Fruit fly (Drosophila melanogaster) whole organism, embryonic: ENCODE data around the gene CG6867.

Source experiments
- Abd-B ChIP-seq: fragments of 200-800 bp; sonication (Bioruptor generic); optimal IDR thresholded peaks from 2 replicates; lab custom pipeline; 2018; ENCODE audit warnings: missing biosample characterization, mild to moderate bottlenecking, missing genetic modification characterization, moderate library complexity
- Asciz ChIP-seq: fragments of 200-800 bp; sonication (Bioruptor generic); optimal IDR thresholded peaks from 2 replicates; lab custom pipeline; 2017; ENCODE audit warnings: missing biosample characterization, mild to moderate bottlenecking, missing genetic modification characterization, missing genetic modification reagents
- B-H2 ChIP-seq: fragments of 200-800 bp; sonication (Bioruptor generic); optimal IDR thresholded peaks from 2 replicates; lab custom pipeline; 2018; ENCODE audit warnings: missing biosample characterization, mild to moderate bottlenecking, missing genetic modification characterization
- Bdp1 ChIP-seq: fragments of 200-800 bp; sonication (Bioruptor generic); optimal IDR thresholded peaks from 3 replicates; lab custom pipeline; 2016; ENCODE audit warnings: missing biosample characterization, missing genetic modification characterization
- BtbVII ChIP-seq: fragments of 200-800 bp; sonication (Bioruptor generic); optimal IDR thresholded peaks from 3 replicates; lab custom pipeline; 2017; ENCODE audit warnings: missing biosample characterization, mild to moderate bottlenecking, missing genetic modification characterization
- CG10267 ChIP-seq: fragments of 200-800 bp; sonication (Bioruptor generic); optimal IDR thresholded peaks from 2 replicates; lab custom pipeline; 2018; ENCODE audit warnings: missing biosample characterization, mild to moderate bottlenecking, missing genetic modification characterization, moderate library complexity
- CG10366 ChIP-seq: fragments of 200-800 bp; sonication (Bioruptor generic); IDR thresholded peaks from 2 replicates; pipeline ENCODE4 v1.3.6; 2022; ENCODE audit warnings: missing biosample characterization, missing genetic modification characterization
- CG11504 ChIP-seq: fragments of 200-800 bp; sonication (Bioruptor generic); optimal IDR thresholded peaks from 3 replicates; lab custom pipeline; 2019; ENCODE audit warnings: missing biosample characterization, mild to moderate bottlenecking, missing genetic modification characterization, moderate library complexity
- CG13296 ChIP-seq: fragments of 200-800 bp; sonication (Bioruptor generic); optimal IDR thresholded peaks from 3 replicates; lab custom pipeline; 2018; ENCODE audit warnings: missing biosample characterization, mild to moderate bottlenecking, missing genetic modification characterization
- CG13894 ChIP-seq: fragments of 200-800 bp; sonication (Bioruptor generic); optimal IDR thresholded peaks from 3 replicates; lab custom pipeline; 2018; ENCODE audit warnings: missing biosample characterization, mild to moderate bottlenecking, missing genetic modification characterization, moderate library complexity
- CG17359 ChIP-seq: fragments of 200-800 bp; sonication (Bioruptor generic); optimal IDR thresholded peaks from 3 replicates; lab custom pipeline; 2018; ENCODE audit warnings: missing biosample characterization, mild to moderate bottlenecking, missing genetic modification characterization, moderate library complexity
- CG18599 ChIP-seq: fragments of 200-800 bp; sonication (Bioruptor generic); optimal IDR thresholded peaks from 3 replicates; lab custom pipeline; 2017; ENCODE audit warnings: missing biosample characterization, missing genetic modification characterization, mild to moderate bottlenecking, moderate library complexity, missing genetic modification reagents
- CG2678 ChIP-seq: fragments of 200-800 bp; sonication (Bioruptor generic); optimal IDR thresholded peaks from 3 replicates; lab custom pipeline; 2019; ENCODE audit warnings: missing biosample characterization, mild to moderate bottlenecking, missing genetic modification characterization, moderate library complexity
- CG32532 ChIP-seq: fragments of 200-800 bp; sonication (Bioruptor generic); IDR thresholded peaks from 2 replicates; pipeline ENCODE4 v1.3.6; 2022; ENCODE audit warnings: missing biosample characterization, missing genetic modification characterization
- CG3407 ChIP-seq: fragments of 200-800 bp; sonication (Bioruptor generic); optimal IDR thresholded peaks from 2 replicates; lab custom pipeline; 2018; ENCODE audit warnings: missing biosample characterization, mild to moderate bottlenecking, missing genetic modification characterization
- CG4328 ChIP-seq: fragments of 200-800 bp; sonication (Bioruptor generic); optimal IDR thresholded peaks from 3 replicates; lab custom pipeline; 2017; ENCODE audit warnings: missing biosample characterization, missing genetic modification reagents, missing genetic modification characterization
- CG6683 ChIP-seq: fragments of 200-800 bp; sonication (Bioruptor generic); optimal IDR thresholded peaks from 2 replicates; lab custom pipeline; 2017; ENCODE audit warnings: missing biosample characterization, mild to moderate bottlenecking, missing genetic modification characterization, missing genetic modification reagents
- CG6854 ChIP-seq: fragments of 200-800 bp; sonication (Bioruptor generic); optimal IDR thresholded peaks from 3 replicates; lab custom pipeline; 2017; ENCODE audit warnings: missing biosample characterization, mild to moderate bottlenecking, missing genetic modification characterization
- CG7839 ChIP-seq: fragments of 200-800 bp; sonication (Bioruptor generic); optimal IDR thresholded peaks from 3 replicates; lab custom pipeline; 2018; ENCODE audit warnings: missing biosample characterization, mild to moderate bottlenecking, missing genetic modification characterization, moderate library complexity
- CG8359 ChIP-seq: fragments of 200-800 bp; sonication (Bioruptor generic); optimal IDR thresholded peaks from 2 replicates; lab custom pipeline; 2017; ENCODE audit warnings: missing biosample characterization, mild to moderate bottlenecking, missing genetic modification characterization, borderline replicate concordance
- D ChIP-seq, 2 experiments: fragments of 200-800 bp in 1 of 2; fragments of >200 bp in 1 of 2; sonication (Bioruptor generic) in 1 of 2; optimal IDR thresholded peaks; 2 replicates in 1 of 2; 3 replicates in 1 of 2; lab custom pipeline; 2017; ENCODE audit warnings: mild to moderate bottlenecking in 1 of 2, missing biosample characterization in 1 of 2, missing genetic modification characterization in 1 of 2, missing genetic modification reagents in 1 of 2
- D19B ChIP-seq: fragments of 200-800 bp; sonication (Bioruptor generic); optimal IDR thresholded peaks from 2 replicates; lab custom pipeline; 2017; ENCODE audit warnings: missing biosample characterization, mild to moderate bottlenecking, missing genetic modification characterization
- Deaf1 ChIP-seq: fragments of 200-800 bp; optimal IDR thresholded peaks from 3 replicates; lab custom pipeline; 2019; ENCODE audit warnings: missing biosample characterization, mild to moderate bottlenecking, missing genetic modification characterization, moderate library complexity
- E2f2 ChIP-seq: fragments of 200-800 bp; sonication (Bioruptor generic); IDR thresholded peaks from 2 replicates; pipeline ENCODE4 v1.3.6; 2022; ENCODE audit warnings: missing biosample characterization, missing genetic modification characterization
- Fer1 ChIP-seq: fragments of 200-800 bp; sonication (Bioruptor generic); optimal IDR thresholded peaks from 2 replicates; lab custom pipeline; 2017; ENCODE audit warnings: missing biosample characterization, mild to moderate bottlenecking, missing genetic modification characterization
- Fer2 ChIP-seq: fragments of 200-800 bp; sonication (Bioruptor generic); optimal IDR thresholded peaks from 2 replicates; lab custom pipeline; 2018; ENCODE audit warnings: missing biosample characterization, mild to moderate bottlenecking, missing genetic modification characterization, moderate library complexity
- Fer3 ChIP-seq: fragments of 200-800 bp; sonication (Bioruptor generic); optimal IDR thresholded peaks from 2 replicates; lab custom pipeline; 2018; ENCODE audit warnings: missing biosample characterization, mild to moderate bottlenecking, missing genetic modification characterization, moderate library complexity
- HLH3B ChIP-seq: fragments of 200-800 bp; sonication (Bioruptor generic); IDR thresholded peaks from 2 replicates; pipeline ENCODE4 v1.3.6; 2022; ENCODE audit warnings: missing biosample characterization, missing genetic modification characterization
- Hmr ChIP-seq: fragments of 200-800 bp; sonication (Bioruptor generic); optimal IDR thresholded peaks from 3 replicates; lab custom pipeline; 2017; ENCODE audit warnings: mild to moderate bottlenecking, missing biosample characterization, missing genetic modification reagents, missing genetic modification characterization
- Hr3 ChIP-seq: fragments of 200-800 bp; sonication (Bioruptor generic); optimal IDR thresholded peaks from 3 replicates; lab custom pipeline; 2016; ENCODE audit warnings: missing biosample characterization, missing genetic modification characterization
- Hr39 ChIP-seq: fragments of >200 bp; optimal IDR thresholded peaks from 2 replicates; lab custom pipeline; 2017
- Meics ChIP-seq: fragments of 200-800 bp; sonication (Bioruptor generic); optimal IDR thresholded peaks from 2 replicates; lab custom pipeline; 2017; ENCODE audit warnings: missing biosample characterization, mild to moderate bottlenecking, missing genetic modification characterization
- Sox100B ChIP-seq: fragments of 200-800 bp; sonication (Bioruptor generic); optimal IDR thresholded peaks from 3 replicates; lab custom pipeline; 2018; ENCODE audit warnings: missing biosample characterization, mild to moderate bottlenecking, missing genetic modification characterization
- Sry-β ChIP-seq: fragments of 200-800 bp; sonication (Bioruptor generic); optimal IDR thresholded peaks from 2 replicates; lab custom pipeline; 2018; ENCODE audit warnings: missing biosample characterization, mild to moderate bottlenecking, missing genetic modification characterization, moderate library complexity
- chinmo ChIP-seq: fragments of 200-800 bp; sonication (Bioruptor generic); IDR thresholded peaks from 4 replicates; pipeline ENCODE4 v1.3.6; 2022; ENCODE audit warnings: missing biosample characterization, missing genetic modification characterization; ENCODE audit not compliant: partially characterized antibody
- fd3F ChIP-seq: fragments of 200-800 bp; sonication (Bioruptor generic); optimal IDR thresholded peaks from 2 replicates; lab custom pipeline; 2018; ENCODE audit warnings: missing biosample characterization, mild to moderate bottlenecking, missing genetic modification characterization, moderate library complexity
- gem ChIP-seq: fragments of 200-800 bp; sonication (Bioruptor generic); optimal IDR thresholded peaks from 2 replicates; lab custom pipeline; 2019; ENCODE audit warnings: missing biosample characterization, mild to moderate bottlenecking, missing genetic modification characterization, moderate library complexity
- hkb ChIP-seq, 2 experiments: fragments of 200-800 bp in 1 of 2; fragments of >200 bp in 1 of 2; sonication (Bioruptor generic) in 1 of 2; IDR thresholded peaks in 1 of 2; optimal IDR thresholded peaks in 1 of 2; 2 replicates each; pipeline versions ENCODE4 v1.3.6 to Lab custom; 2017 to 2022; ENCODE audit warnings: missing biosample characterization in 1 of 2, missing genetic modification characterization in 1 of 2
- ind ChIP-seq: fragments of 200-800 bp; sonication (Bioruptor generic); optimal IDR thresholded peaks from 3 replicates; lab custom pipeline; 2016; ENCODE audit warnings: missing biosample characterization, missing genetic modification characterization
- jing ChIP-seq: fragments of 200-800 bp; sonication (Bioruptor generic); optimal IDR thresholded peaks from 2 replicates; lab custom pipeline; 2018; ENCODE audit warnings: missing biosample characterization, mild to moderate bottlenecking, missing genetic modification characterization
- lab ChIP-seq: fragments of 200-800 bp; sonication (Bioruptor generic); optimal IDR thresholded peaks from 3 replicates; lab custom pipeline; 2017; ENCODE audit warnings: missing biosample characterization, missing genetic modification characterization, mild to moderate bottlenecking, moderate library complexity, missing genetic modification reagents
- row ChIP-seq: fragments of 200-800 bp; sonication (Bioruptor generic); IDR thresholded peaks from 3 replicates; pipeline ENCODE4 v1.3.6; 2022; ENCODE audit warnings: missing biosample characterization, missing genetic modification characterization
- run ChIP-seq: fragments of 200-800 bp; sonication (Bioruptor generic); optimal IDR thresholded peaks from 3 replicates; lab custom pipeline; 2018; ENCODE audit warnings: missing biosample characterization, mild to moderate bottlenecking, missing genetic modification characterization
- scrt ChIP-seq: fragments of 200-800 bp; sonication (Bioruptor generic); optimal IDR thresholded peaks from 2 replicates; lab custom pipeline; 2018; ENCODE audit warnings: missing biosample characterization, mild to moderate bottlenecking, missing genetic modification characterization, moderate library complexity
- sens ChIP-seq: fragments of 200-800 bp; sonication (Bioruptor generic); peaks from one replicate; lab custom pipeline; 2016; ENCODE audit warnings: missing biosample characterization, missing genetic modification characterization
- sug ChIP-seq: fragments of 200-800 bp; optimal IDR thresholded peaks from 2 replicates; lab custom pipeline; 2019; ENCODE audit warnings: missing biosample characterization, mild to moderate bottlenecking, missing genetic modification characterization, moderate library complexity

CG6867 gene

dm6 chrX:18003772-18004569 is 19.7 kb upstream of the CG6867 start (continued):
- peak; percentile 50 for TF ChIP-seq Fer3 (tag; lab: Kevin White, UChicago)
- TF ChIP-seq hkb (optimal IDR thresholded peaks at IDR 0.05; lab: Kevin White, UChicago) = no peak
- TF ChIP-seq hkb (GFP tag; IDR thresholded peaks at IDR 0.05; lab: Robert Waterston, UW) = peak; percentile 40; the same call in 1 of the 2 replicates
- TF ChIP-seq CG3407 (GFP tag; lab: Kevin White, UChicago) = no peak
- TF ChIP-seq lab (GFP tag; lab: Kevin White, UChicago) = peak; percentile 77
- TF ChIP-seq jing = no peak
- no peak for TF ChIP-seq Bdp1 (GFP tag; lab: Kevin White, UChicago)
- peak; percentile 13 for TF ChIP-seq D19B (GFP tag; lab: Kevin White, UChicago)
- peak; percentile 34 for TF ChIP-seq sug (tag; lab: Kevin White, UChicago)
- peak; percentile 79 for TF ChIP-seq CG11504
- peak; percentile 38 for TF ChIP-seq Asciz (GFP tag; lab: Kevin White, UChicago)
- TF ChIP-seq Deaf1 (tag; lab: Kevin White, UChicago) = peak; percentile 21
- TF ChIP-seq row (GFP tag; lab: Robert Waterston, UW) = peak; percentile 13; the same call in 1 of the 3 replicates
- TF ChIP-seq Sry-β (GFP tag; lab: Kevin White, UChicago) = no peak
- TF ChIP-seq CG6854 (GFP tag; lab: Kevin White, UChicago) = peak; percentile 22
- TF ChIP-seq CG7839 = peak; percentile 16
- TF ChIP-seq CG10366 (GFP tag; lab: Robert Waterston, UW) = peak; percentile 37; the same call in 1 of the 2 replicates
- peak; percentile 70 for TF ChIP-seq Meics (GFP tag; lab: Kevin White, UChicago)
- peak; percentile 60 for TF ChIP-seq scrt
- peak; percentile 51 for TF ChIP-seq CG6683 (GFP tag; lab: Kevin White, UChicago)
- peak; percentile 92 for TF ChIP-seq Hr39 (lab: Kevin White, UChicago)
- 0 out of 4 replicates have a peak, but pooled peaks have one; percentile 39 for TF ChIP-seq chinmo (GFP tag; lab: Robert Waterston, UW)
- TF ChIP-seq Sox100B (GFP tag; lab: Kevin White, UChicago) = peak; percentile 50
- TF ChIP-seq CG17359 = peak; percentile 59
- no peak for TF ChIP-seq CG32532 (GFP tag; lab: Robert Waterston, UW)
- peak; percentile 79 for TF ChIP-seq CG18599 (GFP tag; lab: Kevin White, UChicago)
- TF ChIP-seq B-H2 (GFP tag; lab: Kevin White, UChicago) = peak; percentile 23
- peak; percentile 11 for TF ChIP-seq Hmr (GFP tag; lab: Kevin White, UChicago)
- TF ChIP-seq CG2678 (tag; lab: Kevin White, UChicago) = peak; percentile 83
- no peak for TF ChIP-seq D (optimal IDR thresholded peaks at IDR 0.05; lab: Kevin White, UChicago)
- no peak for TF ChIP-seq D (GFP tag; optimal IDR thresholded peaks at IDR 0.05; lab: Kevin White, UChicago)
- TF ChIP-seq CG4328 = peak; percentile 43
- peak; percentile 23 for TF ChIP-seq Hr3 (GFP tag; lab: Kevin White, UChicago)
- peak; percentile 18 for TF ChIP-seq CG10267 (tag; lab: Kevin White, UChicago)
- no peak for TF ChIP-seq CG8359 (GFP tag; lab: Kevin White, UChicago)
- peak; percentile 23 for TF ChIP-seq gem
- TF ChIP-seq Fer1 (GFP tag; lab: Kevin White, UChicago) = peak; percentile 70
- TF ChIP-seq fd3F = peak; percentile 36
- peak; percentile 44 for TF ChIP-seq BtbVII (GFP tag; lab: Kevin White, UChicago)
- peak; percentile 37 for TF ChIP-seq run (tag; lab: Kevin White, UChicago)
- peak; percentile 26; the same call in 1 of the 2 replicates for TF ChIP-seq HLH3B
- TF ChIP-seq Fer2 = peak; percentile 1
- no peak for TF ChIP-seq Abd-B (GFP tag; lab: Kevin White, UChicago)
- peak; percentile 68 for TF ChIP-seq CG13296 (GFP tag; lab: Kevin White, UChicago)
- peak; percentile 57 for TF ChIP-seq sens (GFP tag; lab: Kevin White, UChicago)
- peak; percentile 36 for TF ChIP-seq CG13894
- peak; percentile 28; the same call in 1 of the 2 replicates for TF ChIP-seq E2f2
- peak; percentile 17 for TF ChIP-seq ind
